Worm (Caenorhabditis elegans) whole organism, L2 larva: ENCODE measurements around the gene acp-7.

Experiments used
- ama-1 ChIP-seq: fragments of 150-350 bp; optimal IDR thresholded peaks from 2 replicates; lab custom pipeline; 2018; ENCODE audit warnings: inconsistent platforms
- fos-1 ChIP-seq: fragments of 150-350 bp; optimal IDR thresholded peaks from 2 replicates; lab custom pipeline; 2014; ENCODE audit warnings: missing biosample characterization, missing genetic modification characterization
- lin-13 ChIP-seq: fragments of 150-350 bp; optimal IDR thresholded peaks from 2 replicates; lab custom pipeline; 2014; ENCODE audit warnings: missing biosample characterization, missing genetic modification reagents, missing genetic modification characterization
- nhr-77 ChIP-seq: fragments of 150-350 bp; optimal IDR thresholded peaks from 2 replicates; lab custom pipeline; 2014; ENCODE audit warnings: missing biosample characterization, missing genetic modification characterization
- ztf-11 ChIP-seq: sonication (generic microtip); optimal IDR thresholded peaks from 2 replicates; lab custom pipeline; 2017; ENCODE audit warnings: missing biosample characterization, missing genetic modification characterization

- no peak for TF ChIP-seq lin-13 (GFP tag; lab: Kevin White, UChicago)
- no peak for TF ChIP-seq fos-1 (tag; lab: Kevin White, UChicago)
- TF ChIP-seq nhr-77: no peak
- TF ChIP-seq ztf-11 (tag; lab: Kevin White, UChicago): no peak
- TF ChIP-seq ama-1 (lab: Kevin White, UChicago): no peak
Measured at ce11 chrIV:6457472-6457871, 26.0 kb upstream of the acp-7 start, which contains the start of gene lgc-10.
